Fruit fly (Drosophila melanogaster) whole organism, pupa: Measurements from ENCODE around the gene GAPcenA.
A peak's percentile ranks its signal among the peaks of the same experiment; 100 is the strongest.

Experiments
- CG13204 ChIP-seq: fragments of 200-800 bp; sonication (Bioruptor generic); optimal IDR thresholded peaks from 2 replicates; lab custom pipeline; 2018; ENCODE audit warnings: missing biosample characterization, mild to moderate bottlenecking, missing genetic modification characterization, moderate library complexity
- CG14655 ChIP-seq: fragments of 200-800 bp; sonication (Bioruptor generic); optimal IDR thresholded peaks from 3 replicates; lab custom pipeline; 2017; ENCODE audit warnings: mild to moderate bottlenecking, missing biosample characterization, missing genetic modification reagents, missing genetic modification characterization
- CG32121 ChIP-seq: fragments of 200-800 bp; sonication (Bioruptor generic); IDR thresholded peaks from 2 replicates; pipeline ENCODE4 v1.3.6; 2022; ENCODE audit warnings: missing biosample characterization, missing genetic modification characterization
- CG34367 ChIP-seq: fragments of 200-800 bp; sonication (Bioruptor generic); optimal IDR thresholded peaks from 2 replicates; lab custom pipeline; 2018; ENCODE audit warnings: missing biosample characterization, mild to moderate bottlenecking, missing genetic modification characterization
- CG4496 ChIP-seq: fragments of 200-800 bp; sonication (Bioruptor generic); IDR thresholded peaks from 3 replicates; pipeline ENCODE4 v1.3.6; 2022; ENCODE audit warnings: missing biosample characterization, missing genetic modification characterization
- CG8159 ChIP-seq: fragments of 200-800 bp; sonication (Bioruptor generic); optimal IDR thresholded peaks from 3 replicates; lab custom pipeline; 2018; ENCODE audit warnings: missing biosample characterization, mild to moderate bottlenecking, missing genetic modification characterization, moderate library complexity
- CG9948 ChIP-seq: fragments of 200-800 bp; sonication (Bioruptor generic); optimal IDR thresholded peaks from 2 replicates; lab custom pipeline; 2018; ENCODE audit warnings: missing biosample characterization, mild to moderate bottlenecking, missing genetic modification characterization, moderate library complexity
- EcR ChIP-seq: fragments of 200-800 bp; sonication (Bioruptor generic); optimal IDR thresholded peaks from 3 replicates; lab custom pipeline; 2019; ENCODE audit warnings: missing biosample characterization, missing genetic modification characterization, mild to moderate bottlenecking, moderate library complexity, missing genetic modification reagents
- Ets98B ChIP-seq: fragments of 200-800 bp; sonication (Bioruptor generic); IDR thresholded peaks from 2 replicates; pipeline ENCODE4 v1.3.6; 2022; ENCODE audit warnings: missing biosample characterization, missing genetic modification characterization
- Pif1A ChIP-seq: fragments of 200-800 bp; sonication (Bioruptor generic); optimal IDR thresholded peaks from 3 replicates; lab custom pipeline; 2016; ENCODE audit warnings: missing biosample characterization, missing genetic modification characterization
- Pif1B ChIP-seq: fragments of 200-800 bp; sonication (Bioruptor generic); optimal IDR thresholded peaks from 3 replicates; lab custom pipeline; 2016; ENCODE audit warnings: missing biosample characterization, missing genetic modification characterization
- fd96Ca ChIP-seq: fragments of 200-800 bp; sonication (Bioruptor generic); IDR thresholded peaks from 3 replicates; pipeline ENCODE4 v1.3.6; 2022; ENCODE audit warnings: missing biosample characterization, missing genetic modification characterization
- gl ChIP-seq: fragments of 200-800 bp; sonication (Bioruptor generic); optimal IDR thresholded peaks from 2 replicates; lab custom pipeline; 2018; ENCODE audit warnings: missing biosample characterization, mild to moderate bottlenecking, missing genetic modification characterization
- rn ChIP-seq: fragments of 200-800 bp; sonication (Bioruptor generic); IDR thresholded peaks from 2 replicates; pipeline ENCODE4 v1.3.6; 2022; ENCODE audit warnings: missing biosample characterization, missing genetic modification characterization

- no peak for TF ChIP-seq Pif1B (GFP tag; lab: Kevin White, UChicago)
- no peak for TF ChIP-seq CG14655 (GFP tag; lab: Kevin White, UChicago)
- TF ChIP-seq EcR: peak; percentile 46
- no peak for TF ChIP-seq CG34367 (tag; lab: Kevin White, UChicago)
- no peak for TF ChIP-seq fd96Ca (GFP tag; lab: Robert Waterston, UW)
- no peak for TF ChIP-seq rn (GFP tag; lab: Robert Waterston, UW)
- TF ChIP-seq CG8159: no peak
- no peak for TF ChIP-seq CG32121 (GFP tag; lab: Robert Waterston, UW)
- no peak for TF ChIP-seq Pif1A (GFP tag; lab: Kevin White, UChicago)
- TF ChIP-seq CG9948 (tag; lab: Kevin White, UChicago): no peak
- TF ChIP-seq gl (tag; lab: Kevin White, UChicago): no peak
- TF ChIP-seq CG13204: no peak
- no peak for TF ChIP-seq Ets98B (GFP tag; lab: Robert Waterston, UW)
- no peak for TF ChIP-seq CG4496 (GFP tag; lab: Robert Waterston, UW)
Measured at dm6 chr3L:8296941-8297340, 49.4 kb upstream of the GAPcenA start, which contains the start of gene Rab19.
